Fruit fly (Drosophila melanogaster): ENCODE results near the gene Utx.

Utx gene

dm6 chr2L:10280772-10281171 lies 2.2 kb upstream of the Utx start, which contains the start of gene CG34043:
TSS of gene CG34043 (minus strand) at chr2L:10280872.
- no peak for TF ChIP-seq CG9705 (GFP tag; optimal IDR thresholded peaks at IDR 0.05)
- no peak for TF ChIP-seq tai (GFP tag; optimal IDR thresholded peaks at IDR 0.05)
- TF ChIP-seq Rel (GFP tag; optimal IDR thresholded peaks at IDR 0.05), result no peak
- TF ChIP-seq Rel (tag; optimal IDR thresholded peaks at IDR 0.05), result no peak
- no peak for TF ChIP-seq CrebA (GFP tag; optimal IDR thresholded peaks at IDR 0.05; ENCODE audit: borderline replicate concordance)

dm6 chr2L:10277362-10277761 lies 1.2 kb downstream of the Utx start:
- TF ChIP-seq psq (GFP tag; optimal IDR thresholded peaks at IDR 0.05) (no peak), jim (GFP tag; optimal IDR thresholded peaks at IDR 0.05) (no peak), CG32264 (GFP tag; optimal IDR thresholded peaks at IDR 0.05) (no peak), OdsH (GFP tag; optimal IDR thresholded peaks at IDR 0.05) (no peak), Hr83 (GFP tag; optimal IDR thresholded peaks at IDR 0.05; ENCODE audit: poor library complexity, severe bottlenecking) (peak; percentile 74), br (GFP tag; optimal IDR thresholded peaks at IDR 0.05) (no peak), HLH106 (tag; optimal IDR thresholded peaks at IDR 0.05) (no peak), brk (GFP tag; optimal IDR thresholded peaks at IDR 0.05) (peak; percentile 12), pan (optimal IDR thresholded peaks at IDR 0.05) (no peak), Dif (GFP tag; optimal IDR thresholded peaks at IDR 0.05; ENCODE audit: partially characterized antibody) (no peak), woc (GFP tag; optimal IDR thresholded peaks at IDR 0.05) (peak; percentile 27), rgr (GFP tag; optimal IDR thresholded peaks at IDR 0.05) (no peak), CG9705 (GFP tag; optimal IDR thresholded peaks at IDR 0.05) (no peak)

dm6 chr2L:10276846-10277245 lies 1.8 kb downstream of the Utx start:
- peak; percentile 60 for TF ChIP-seq OdsH (GFP tag; optimal IDR thresholded peaks at IDR 0.05)
- TF ChIP-seq foxo (GFP tag; optimal IDR thresholded peaks at IDR 0.05), result peak; percentile 14 to 54
- TF ChIP-seq Hr83 (GFP tag; optimal IDR thresholded peaks at IDR 0.05; ENCODE audit: poor library complexity, severe bottlenecking), result no peak
- peak; percentile 9 for TF ChIP-seq N (GFP tag; optimal IDR thresholded peaks at IDR 0.05)
- TF ChIP-seq Hr78 (GFP tag; optimal IDR thresholded peaks at IDR 0.05), result no peak
- TF ChIP-seq usp (GFP tag; optimal IDR thresholded peaks at IDR 0.05), result no peak
- TF ChIP-seq tai (GFP tag; optimal IDR thresholded peaks at IDR 0.05), result peak; percentile 52
- peak; percentile 40 for TF ChIP-seq Jra (GFP tag; optimal IDR thresholded peaks at IDR 0.05)
- peak; percentile 66 for TF ChIP-seq ey (GFP tag; optimal IDR thresholded peaks at IDR 0.05)
- TF ChIP-seq Hnf4 (GFP tag; optimal IDR thresholded peaks at IDR 0.05), result peak; percentile 58
- TF ChIP-seq psq (GFP tag; optimal IDR thresholded peaks at IDR 0.05), result peak; percentile 33

- no peak for TF ChIP-seq rgr (GFP tag; optimal IDR thresholded peaks at IDR 0.05)
- TF ChIP-seq psq (GFP tag; optimal IDR thresholded peaks at IDR 0.05), result peak; percentile 18
- TF ChIP-seq Myc (optimal IDR thresholded peaks at IDR 0.05), result no peak
- TF ChIP-seq HLH106 (tag; optimal IDR thresholded peaks at IDR 0.05), result no peak
- TF ChIP-seq pan (optimal IDR thresholded peaks at IDR 0.05), result no peak
- TF ChIP-seq Hr78 (GFP tag; optimal IDR thresholded peaks at IDR 0.05), result no peak
- TF ChIP-seq dl (GFP tag; optimal IDR thresholded peaks at IDR 0.05; ENCODE audit: insufficient read depth in 1 of 2, partially characterized antibody in 2 of 2), result no peak
- TF ChIP-seq Jra (GFP tag; optimal IDR thresholded peaks at IDR 0.05), result no peak
Measured at dm6 chr2L:10276436-10276835, 2.2 kb downstream of the Utx start.

- TF ChIP-seq lola (GFP tag; optimal IDR thresholded peaks at IDR 0.05) (no peak), OdsH (GFP tag; optimal IDR thresholded peaks at IDR 0.05) (no peak), HLH106 (tag; optimal IDR thresholded peaks at IDR 0.05) (no peak), tai (GFP tag; optimal IDR thresholded peaks at IDR 0.05) (no peak), brk (GFP tag; optimal IDR thresholded peaks at IDR 0.05) (no peak), CrebA (GFP tag; optimal IDR thresholded peaks at IDR 0.05; ENCODE audit: borderline replicate concordance) (no peak)
Measured at dm6 chr2L:10272224-10272623, 6.4 kb downstream of the Utx start, which contains the start of gene trk. TSS of gene trk (minus strand) at chr2L:10272324.

dm6 chr2L:10269854-10270253 lies 8.8 kb downstream of the Utx start, which contains the start of gene Mulk:
TSS of gene Mulk (plus strand) at chr2L:10270051.
- TF ChIP-seq Myc (optimal IDR thresholded peaks at IDR 0.05), result no peak
- peak in 1 of 2 experiments; percentile 50 for TF ChIP-seq foxo (GFP tag; optimal IDR thresholded peaks at IDR 0.05)
- peak; percentile 67 for TF ChIP-seq sage (GFP tag; optimal IDR thresholded peaks at IDR 0.05)
- TF ChIP-seq Hr83 (GFP tag; optimal IDR thresholded peaks at IDR 0.05; ENCODE audit: poor library complexity, severe bottlenecking), result no peak
- no peak for TF ChIP-seq tai (GFP tag; optimal IDR thresholded peaks at IDR 0.05)
- TF ChIP-seq CrebA (GFP tag; optimal IDR thresholded peaks at IDR 0.05; ENCODE audit: borderline replicate concordance), result no peak
- TF ChIP-seq ey (GFP tag; optimal IDR thresholded peaks at IDR 0.05), result no peak
- no peak for TF ChIP-seq Mio (GFP tag; optimal IDR thresholded peaks at IDR 0.05)

Data from whole organism, wandering third instar larva.